Fruit fly (Drosophila melanogaster) whole organism, wandering third instar larva: ENCODE measurements around the gene wkd.

Experiments used
- Abd-B ChIP-seq: fragments of >200 bp; optimal IDR thresholded peaks from 2 replicates; lab custom pipeline; 2017; ENCODE audit warnings: missing biosample characterization, missing genetic modification characterization
- Hr83 ChIP-seq: fragments of 200-300 bp; sonication (Bioruptor generic); optimal IDR thresholded peaks from 2 replicates; lab custom pipeline; 2016; ENCODE audit warnings: missing biosample characterization, mild to moderate bottlenecking, missing genetic modification characterization, moderate library complexity; ENCODE audit not compliant: poor library complexity, severe bottlenecking
- Myc ChIP-seq: fragments of >200 bp; optimal IDR thresholded peaks from 2 replicates; lab custom pipeline; 2017
- Rel ChIP-seq, 2 experiments: fragments of 200-800 bp; sonication (Bioruptor generic) in 1 of 2; optimal IDR thresholded peaks; 2 replicates in 1 of 2; 3 replicates in 1 of 2; lab custom pipeline; 2016 to 2019; ENCODE audit warnings: mild to moderate bottlenecking in 2 of 2, missing biosample characterization in 2 of 2, missing genetic modification characterization in 2 of 2, moderate library complexity in 1 of 2
- Vsx2 ChIP-seq: fragments of 200-300, 225-300 bp; sonication (Bioruptor generic); optimal IDR thresholded peaks from 2 replicates; lab custom pipeline; 2018; ENCODE audit warnings: missing biosample characterization, missing genetic modification characterization; ENCODE audit not compliant: partially characterized antibody
- dl ChIP-seq, 2 experiments: fragments of 175-275, 200-275 bp in 1 of 2; fragments of 200-275 bp in 1 of 2; sonication (Bioruptor generic); optimal IDR thresholded peaks; lab custom pipeline; 2018; ENCODE audit warnings: mild to moderate bottlenecking in 2 of 2, missing biosample characterization in 2 of 2, missing genetic modification characterization in 2 of 2, moderate library complexity in 2 of 2; ENCODE audit not compliant: partially characterized antibody in 2 of 2, insufficient read depth in 1 of 2
- dsf ChIP-seq: sonication (Bioruptor generic); optimal IDR thresholded peaks from 2 replicates; lab custom pipeline; 2016; ENCODE audit warnings: missing biosample characterization, missing genetic modification characterization, borderline replicate concordance
- h ChIP-seq: fragments of 200-800 bp; sonication (Bioruptor generic); optimal IDR thresholded peaks from 3 replicates; lab custom pipeline; 2016; ENCODE audit warnings: missing biosample characterization, mild to moderate bottlenecking, missing genetic modification characterization
- pan ChIP-seq: fragments of >200 bp; optimal IDR thresholded peaks from 2 replicates; lab custom pipeline; 2017
- psq ChIP-seq: fragments of 200-800 bp; sonication (Bioruptor generic); optimal IDR thresholded peaks from 3 replicates; lab custom pipeline; 2017; ENCODE audit warnings: missing biosample characterization, mild to moderate bottlenecking, missing genetic modification characterization, moderate library complexity
- usp ChIP-seq: fragments of >200 bp; optimal IDR thresholded peaks from 2 replicates; lab custom pipeline; 2017; ENCODE audit warnings: missing biosample characterization, missing genetic modification characterization

dm6 chr3R:11595523-11595922 lies 14.1 kb downstream of the wkd start:
- TF ChIP-seq usp (no peak), Vsx2 (GFP tag; lab: Kevin White, UChicago) (no peak), dsf (GFP tag; lab: Kevin White, UChicago) (no peak), dl (GFP tag; optimal IDR thresholded peaks at IDR 0.05; lab: Kevin White, UChicago; ENCODE audit: insufficient read depth in 1 of 2, partially characterized antibody in 2 of 2) (no peak), Abd-B (GFP tag; lab: Kevin White, UChicago) (no peak), psq (GFP tag; lab: Kevin White, UChicago) (no peak), Myc (lab: Kevin White, UChicago) (no peak), pan (lab: Kevin White, UChicago) (no peak), h (no peak), Hr83 (GFP tag; lab: Kevin White, UChicago) (no peak), Rel (GFP tag; optimal IDR thresholded peaks at IDR 0.05; lab: Kevin White, UChicago) (no peak), Rel (tag; optimal IDR thresholded peaks at IDR 0.05; lab: Kevin White, UChicago) (no peak)
